Worm (Caenorhabditis elegans) whole organism, L4/young adult: Measurements from ENCODE around the gene hpo-9.

Experiments used
- W03F9.2 ChIP-seq: fragments of 150-350 bp; optimal IDR thresholded peaks from 2 replicates; lab custom pipeline; 2014; ENCODE audit warnings: missing biosample characterization, missing genetic modification characterization
- dao-5 ChIP-seq: sonication (generic microtip); optimal IDR thresholded peaks from 2 replicates; lab custom pipeline; 2016; ENCODE audit warnings: missing genotype, missing genetic modification characterization, moderate library complexity, missing compliant biosample characterization
- him-1 ChIP-seq: sonication (generic microtip); optimal IDR thresholded peaks from 2 replicates; lab custom pipeline; 2016; ENCODE audit warnings: missing genotype, missing genetic modification reagents, missing genetic modification characterization, missing compliant biosample characterization

DNA sequence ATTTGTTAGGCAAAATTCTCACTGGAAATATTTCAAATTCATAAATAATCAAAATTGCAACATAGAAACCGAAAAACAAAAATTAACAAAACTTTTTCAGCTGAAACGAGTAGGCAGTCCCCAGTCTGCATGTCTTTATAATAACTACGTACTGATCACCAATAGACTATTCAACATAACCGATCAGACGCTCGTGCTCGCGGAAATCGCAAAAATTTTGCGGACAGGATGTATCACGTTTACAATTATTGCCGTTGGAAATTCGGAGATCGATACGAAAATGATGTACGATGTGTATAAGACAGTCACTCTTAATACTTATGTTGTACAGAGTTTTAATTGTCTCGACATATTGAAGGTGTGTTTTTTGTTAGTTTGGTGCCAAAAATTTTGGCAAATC is 35.6 kb downstream of the hpo-9 start:
- TF ChIP-seq dao-5 = no peak
- TF ChIP-seq him-1 = no peak
- TF ChIP-seq W03F9.2 (tag; lab: Kevin White, UChicago) = no peak
